Fruit fly (Drosophila melanogaster): ENCODE results near the gene crn.

dm6 chrX:2218455-2218854, 31.3 kb downstream of the crn start:
- no peak for TF ChIP-seq Pif1B (GFP tag; optimal IDR thresholded peaks at IDR 0.05)
- TF ChIP-seq gl (tag; optimal IDR thresholded peaks at IDR 0.05): no peak
- no peak for TF ChIP-seq Pif1A (GFP tag; optimal IDR thresholded peaks at IDR 0.05)
- no peak for TF ChIP-seq Ets98B (GFP tag; IDR thresholded peaks at IDR 0.05)
- no peak for TF ChIP-seq CG4496 (GFP tag; IDR thresholded peaks at IDR 0.05)
